Worm (Caenorhabditis elegans) whole organism, L4/young adult: ENCODE measurements around the gene R08C7.8.

Experiments
- W03F9.2 ChIP-seq: fragments of 150-350 bp; optimal IDR thresholded peaks from 2 replicates; lab custom pipeline; 2014; ENCODE audit warnings: missing biosample characterization, missing genetic modification characterization
- dao-5 ChIP-seq: sonication (generic microtip); optimal IDR thresholded peaks from 2 replicates; lab custom pipeline; 2016; ENCODE audit warnings: missing genotype, missing genetic modification characterization, moderate library complexity, missing compliant biosample characterization
- him-1 ChIP-seq: sonication (generic microtip); optimal IDR thresholded peaks from 2 replicates; lab custom pipeline; 2016; ENCODE audit warnings: missing genotype, missing genetic modification reagents, missing genetic modification characterization, missing compliant biosample characterization

DNA sequence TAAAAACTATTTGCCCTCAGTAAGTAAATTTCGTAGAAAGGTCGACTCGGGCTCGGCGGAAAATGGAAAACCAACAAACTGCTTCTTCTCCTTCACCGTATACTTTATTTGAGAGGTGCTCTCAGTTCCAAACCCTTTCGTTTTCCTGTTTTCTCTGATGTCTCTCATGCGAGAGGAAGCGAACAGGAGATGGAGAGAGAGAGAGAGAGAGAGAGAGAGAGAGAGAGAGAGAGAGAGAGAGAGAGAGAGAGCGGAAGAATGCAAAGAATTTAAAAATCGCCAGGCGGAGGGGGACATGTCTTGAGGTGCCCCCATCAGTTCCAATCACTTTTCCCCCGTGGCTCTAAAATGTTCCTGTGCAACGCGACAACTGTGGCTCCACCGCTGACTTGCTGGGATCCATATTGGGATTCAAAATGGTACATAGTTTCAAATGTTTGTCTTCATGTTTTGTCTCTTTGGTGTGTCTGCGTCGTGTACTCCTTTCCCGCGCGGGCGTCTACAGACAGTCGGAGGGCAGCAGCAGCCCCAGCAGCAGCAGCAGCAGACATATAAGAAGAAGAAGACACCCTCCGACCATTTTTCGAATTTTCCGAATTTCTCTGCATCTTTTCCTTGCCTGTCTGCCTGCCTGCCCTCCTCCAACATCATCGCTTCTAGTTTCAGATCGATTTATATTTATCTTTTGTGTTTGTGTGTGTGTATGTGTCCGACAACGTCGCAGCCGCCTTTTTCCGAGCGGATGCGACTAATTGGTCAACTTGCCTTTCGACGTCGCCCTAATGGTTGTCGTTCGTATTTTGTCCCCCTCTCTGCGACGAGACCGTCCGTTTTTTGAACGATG is 20.2 kb upstream of the R08C7.8 start, which contains the start of gene R08C7.11:
- no peak for TF ChIP-seq dao-5 (tag; lab: Kevin White, UChicago)
- no peak for TF ChIP-seq him-1 (tag; lab: Kevin White, UChicago)
- TF ChIP-seq W03F9.2 (tag; lab: Kevin White, UChicago) = no peak
